Worm (Caenorhabditis elegans): ENCODE results near the gene R02F11.3.

DNA sequence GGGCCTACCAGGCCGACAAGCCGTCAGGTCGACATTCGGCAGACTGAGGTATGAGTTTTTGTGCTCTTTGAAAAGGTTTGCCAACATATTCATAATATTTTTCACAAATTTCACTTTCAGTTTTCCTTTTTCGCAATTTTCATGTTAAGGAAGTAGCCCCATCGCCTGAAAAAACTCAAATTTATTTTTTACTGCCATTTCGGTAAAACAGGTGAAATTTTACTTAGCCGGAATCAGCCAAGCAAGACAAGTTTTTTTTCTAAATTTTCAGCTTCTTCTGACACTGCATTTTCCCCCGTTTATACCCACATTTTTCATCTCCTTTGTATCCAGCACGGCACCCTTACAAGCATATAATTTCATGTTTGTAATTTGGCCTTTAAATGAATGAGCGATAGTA lies 14.2 kb downstream of the R02F11.3 start, which contains the start of gene R02F11.11:
- TF ChIP-seq tbx-8 (GFP tag; optimal IDR thresholded peaks at IDR 0.05), result no peak
- no peak for TF ChIP-seq unc-62 (GFP tag; optimal IDR thresholded peaks at IDR 0.05)
